Fruit fly (Drosophila melanogaster): Measurements from ENCODE around the gene CG31465.

dm6 chr3R:21885450-21885849 lies 4.8 kb downstream of the CG31465 start, which contains the start of gene CG17819:
- TF ChIP-seq Hr78 (GFP tag; optimal IDR thresholded peaks at IDR 0.05), result no peak
- no peak for TF ChIP-seq sv (GFP tag; optimal IDR thresholded peaks at IDR 0.05)
- no peak for TF ChIP-seq N (GFP tag; optimal IDR thresholded peaks at IDR 0.05)
- TF ChIP-seq Abd-B (GFP tag; optimal IDR thresholded peaks at IDR 0.05), result no peak
- TF ChIP-seq Dif (GFP tag; optimal IDR thresholded peaks at IDR 0.05; ENCODE audit: partially characterized antibody), result no peak
- no peak for TF ChIP-seq GATAd (GFP tag; optimal IDR thresholded peaks at IDR 0.05)
- TF ChIP-seq OdsH (GFP tag; optimal IDR thresholded peaks at IDR 0.05), result no peak
- TF ChIP-seq Dfd (GFP tag; optimal IDR thresholded peaks at IDR 0.05), result no peak
